Fruit fly (Drosophila melanogaster): Measurements from ENCODE around the gene CG14053.

- TF ChIP-seq CG9797 (GFP tag; optimal IDR thresholded peaks at IDR 0.05) (no peak), sr (GFP tag; IDR thresholded peaks at IDR 0.05) (no peak), nerfin-1 (tag; optimal IDR thresholded peaks at IDR 0.05) (no peak), CG6654 (GFP tag; optimal IDR thresholded peaks at IDR 0.05) (no peak), insv (GFP tag; optimal IDR thresholded peaks at IDR 0.05) (no peak)
These were observed 1.8 kb downstream of the CG14053 start for dm6 chrX:2191896-2192295.
